Fruit fly (Drosophila melanogaster) whole organism, embryonic: ENCODE results near the gene CG31798.

Experiments used
- Adf1 ChIP-seq: fragments of 200-800 bp; sonication (Bioruptor generic); IDR thresholded peaks from 2 replicates; pipeline ENCODE4 v1.3.6; 2022; ENCODE audit warnings: missing biosample characterization, missing genetic modification characterization
- CG11085 ChIP-seq: fragments of 200-800 bp; sonication (Bioruptor generic); IDR thresholded peaks from 2 replicates; pipeline ENCODE4 v1.3.6; 2022; ENCODE audit warnings: missing biosample characterization, missing genetic modification characterization
- CG12299 ChIP-seq: fragments of 200-800 bp; sonication (Bioruptor generic); optimal IDR thresholded peaks from 2 replicates; lab custom pipeline; 2018; ENCODE audit warnings: missing biosample characterization, mild to moderate bottlenecking, missing genetic modification characterization
- CG12659 ChIP-seq: fragments of 200-800 bp; sonication (Bioruptor generic); optimal IDR thresholded peaks from 3 replicates; lab custom pipeline; 2017; ENCODE audit warnings: mild to moderate bottlenecking, missing biosample characterization, missing genetic modification reagents, missing genetic modification characterization
- CG13424 ChIP-seq: fragments of 200-800 bp; sonication (Bioruptor generic); optimal IDR thresholded peaks from 2 replicates; lab custom pipeline; 2019; ENCODE audit warnings: missing biosample characterization, mild to moderate bottlenecking, missing genetic modification characterization, moderate library complexity
- CG13624 ChIP-seq: fragments of 200-800 bp; sonication (Bioruptor generic); optimal IDR thresholded peaks from 2 replicates; lab custom pipeline; 2016; ENCODE audit warnings: missing biosample characterization, missing genetic modification characterization
- CG14860 ChIP-seq: fragments of 200-800 bp; sonication (Bioruptor generic); IDR thresholded peaks from 3 replicates; pipeline ENCODE4 v1.3.6; 2022; ENCODE audit warnings: missing biosample characterization, missing genetic modification characterization; ENCODE audit not compliant: partially characterized antibody
- CG15269 ChIP-seq: fragments of 200-800 bp; sonication (Bioruptor generic); optimal IDR thresholded peaks from 2 replicates; lab custom pipeline; 2018; ENCODE audit warnings: missing biosample characterization, mild to moderate bottlenecking, missing genetic modification characterization, moderate library complexity
- CG1603 ChIP-seq: fragments of 200-800 bp; sonication (Bioruptor generic); optimal IDR thresholded peaks from 2 replicates; lab custom pipeline; 2019; ENCODE audit warnings: missing biosample characterization, mild to moderate bottlenecking, missing genetic modification characterization, moderate library complexity
- CG16813 ChIP-seq: fragments of 200-800 bp; sonication (Bioruptor generic); IDR thresholded peaks from 3 replicates; pipeline ENCODE4 v1.3.6; 2022; ENCODE audit warnings: missing biosample characterization, missing genetic modification characterization; ENCODE audit not compliant: partially characterized antibody
- CG16863 ChIP-seq: fragments of 200-800 bp; sonication (Bioruptor generic); optimal IDR thresholded peaks from 3 replicates; lab custom pipeline; 2016; ENCODE audit warnings: missing biosample characterization, missing genetic modification characterization
- CG17802 ChIP-seq: fragments of 200-800 bp; sonication (Bioruptor generic); optimal IDR thresholded peaks from 2 replicates; lab custom pipeline; 2018; ENCODE audit warnings: missing biosample characterization, mild to moderate bottlenecking, missing genetic modification characterization, moderate library complexity
- CG2129 ChIP-seq: fragments of 200-800 bp; sonication (Bioruptor generic); IDR thresholded peaks from 2 replicates; pipeline ENCODE4 v1.3.6; 2022; ENCODE audit warnings: missing biosample characterization, missing genetic modification characterization; ENCODE audit not compliant: partially characterized antibody
- CG32772 ChIP-seq: fragments of 200-800 bp; sonication (Bioruptor generic); IDR thresholded peaks from 2 replicates; pipeline ENCODE4 v1.3.6; 2022; ENCODE audit warnings: missing biosample characterization, missing genetic modification characterization
- CG42726 ChIP-seq: fragments of 200-800 bp; sonication (Bioruptor generic); IDR thresholded peaks from 2 replicates; pipeline ENCODE4 v1.3.6; 2022; ENCODE audit warnings: missing biosample characterization, missing genetic modification characterization; ENCODE audit not compliant: partially characterized antibody
- CG6765 ChIP-seq: fragments of 200-800 bp; sonication (Bioruptor generic); optimal IDR thresholded peaks from 3 replicates; lab custom pipeline; 2017; ENCODE audit warnings: missing biosample characterization, mild to moderate bottlenecking, missing genetic modification characterization
- CG7963 ChIP-seq: fragments of 200-800 bp; sonication (Bioruptor generic); IDR thresholded peaks from 3 replicates; pipeline ENCODE4 v1.3.6; 2022; ENCODE audit warnings: missing biosample characterization, missing genetic modification characterization; ENCODE audit not compliant: partially characterized antibody
- CG8290 ChIP-seq, 3 experiments: fragments of 200-800 bp; sonication (Bioruptor generic); optimal IDR thresholded peaks; 2 replicates each; lab custom pipeline; 2016 to 2019; ENCODE audit warnings: missing biosample characterization in 3 of 3, missing genetic modification characterization in 3 of 3, mild to moderate bottlenecking in 2 of 3, moderate library complexity in 1 of 3
- CG9797 ChIP-seq: fragments of 200-800 bp; sonication (Bioruptor generic); optimal IDR thresholded peaks from 3 replicates; lab custom pipeline; 2018; ENCODE audit warnings: missing biosample characterization, mild to moderate bottlenecking, missing genetic modification characterization
- Dbx ChIP-seq: fragments of 200-800 bp; sonication (Bioruptor generic); IDR thresholded peaks from 3 replicates; pipeline ENCODE4 v1.3.6; 2022; ENCODE audit warnings: missing biosample characterization, missing genetic modification characterization
- Deaf1 ChIP-seq: fragments of 200-800 bp; optimal IDR thresholded peaks from 3 replicates; lab custom pipeline; 2019; ENCODE audit warnings: missing biosample characterization, mild to moderate bottlenecking, missing genetic modification characterization, moderate library complexity
- Dll ChIP-seq: fragments of 200-800 bp; sonication (Bioruptor generic); IDR thresholded peaks from 4 replicates; pipeline ENCODE4 v1.3.6; 2022; ENCODE audit warnings: missing biosample characterization, missing genetic modification characterization; ENCODE audit not compliant: partially characterized antibody
- Doc3 ChIP-seq: fragments of 200-800 bp; sonication (Bioruptor generic); IDR thresholded peaks from 3 replicates; pipeline ENCODE4 v1.3.6; 2022; ENCODE audit warnings: missing biosample characterization, missing genetic modification characterization; ENCODE audit not compliant: partially characterized antibody
- E2f2 ChIP-seq: fragments of 200-800 bp; sonication (Bioruptor generic); IDR thresholded peaks from 2 replicates; pipeline ENCODE4 v1.3.6; 2022; ENCODE audit warnings: missing biosample characterization, missing genetic modification characterization
- Eip74EF ChIP-seq, 2 experiments: fragments of 200-800 bp in 1 of 2; fragments of >200 bp in 1 of 2; sonication (Bioruptor generic) in 1 of 2; optimal IDR thresholded peaks; 2 replicates each; lab custom pipeline; 2017 to 2019; ENCODE audit warnings: missing biosample characterization in 2 of 2, missing genetic modification characterization in 2 of 2, mild to moderate bottlenecking in 1 of 2, moderate library complexity in 1 of 2
- Hr78 ChIP-seq, 2 experiments: fragments of 200-800 bp in 1 of 2; fragments of >200 bp in 1 of 2; sonication (Bioruptor generic) in 1 of 2; optimal IDR thresholded peaks; 2 replicates each; lab custom pipeline; 2017 to 2019; ENCODE audit warnings: missing biosample characterization in 2 of 2, missing genetic modification characterization in 2 of 2, mild to moderate bottlenecking in 1 of 2, moderate library complexity in 1 of 2
- MBD-R2 ChIP-seq: fragments of 200-800 bp; sonication (Bioruptor generic); IDR thresholded peaks from 2 replicates; pipeline ENCODE4 v1.3.6; 2022; ENCODE audit warnings: missing biosample characterization, missing genetic modification characterization
- YL-1 ChIP-seq: fragments of 200-800 bp; sonication (Bioruptor generic); optimal IDR thresholded peaks from 3 replicates; lab custom pipeline; 2017; ENCODE audit warnings: missing biosample characterization, mild to moderate bottlenecking, missing genetic modification characterization
- ato ChIP-seq: fragments of 200-800 bp; sonication (Bioruptor generic); IDR thresholded peaks from 2 replicates; pipeline ENCODE4 v1.3.6; 2022; ENCODE audit warnings: missing biosample characterization, missing genetic modification characterization; ENCODE audit not compliant: partially characterized antibody
- bbx ChIP-seq: fragments of 200-800 bp; sonication (Bioruptor generic); IDR thresholded peaks from 2 replicates; pipeline ENCODE4 v1.3.6; 2022; ENCODE audit warnings: missing biosample characterization, missing genetic modification characterization; ENCODE audit not compliant: partially characterized antibody
- chm ChIP-seq: fragments of 200-800 bp; sonication (Bioruptor generic); IDR thresholded peaks from 2 replicates; pipeline ENCODE4 v1.3.6; 2022; ENCODE audit warnings: missing biosample characterization, missing genetic modification characterization
- gfzf ChIP-seq: fragments of 200-800 bp; sonication (Bioruptor generic); optimal IDR thresholded peaks from 2 replicates; lab custom pipeline; 2016; ENCODE audit warnings: missing biosample characterization, mild to moderate bottlenecking, missing genetic modification characterization, moderate library complexity
- gsb-n ChIP-seq: fragments of 200-800 bp; sonication (Bioruptor generic); optimal IDR thresholded peaks from 3 replicates; lab custom pipeline; 2018; ENCODE audit warnings: missing biosample characterization, mild to moderate bottlenecking, missing genetic modification characterization
- hb ChIP-seq: fragments of 200-800 bp; sonication (Bioruptor generic); IDR thresholded peaks from 3 replicates; pipeline ENCODE4 v1.3.6; 2022; ENCODE audit warnings: missing biosample characterization, missing genetic modification characterization; ENCODE audit not compliant: partially characterized antibody
- hbn ChIP-seq: fragments of 200-800 bp; sonication (Bioruptor generic); IDR thresholded peaks from 2 replicates; pipeline ENCODE4 v1.3.6; 2022; ENCODE audit warnings: missing biosample characterization, missing genetic modification characterization; ENCODE audit not compliant: partially characterized antibody
- insv ChIP-seq, 2 experiments: fragments of 200-800 bp; sonication (Bioruptor generic); optimal IDR thresholded peaks; 3 replicates each; lab custom pipeline; 2016 to 2018; ENCODE audit warnings: missing biosample characterization in 2 of 2, missing genetic modification characterization in 2 of 2
- klu ChIP-seq: fragments of 200-800 bp; sonication (Bioruptor generic); IDR thresholded peaks from 2 replicates; pipeline ENCODE4 v1.3.6; 2022; ENCODE audit warnings: missing biosample characterization, missing genetic modification characterization
- lab ChIP-seq: fragments of 200-800 bp; sonication (Bioruptor generic); optimal IDR thresholded peaks from 3 replicates; lab custom pipeline; 2017; ENCODE audit warnings: missing biosample characterization, missing genetic modification characterization, mild to moderate bottlenecking, moderate library complexity, missing genetic modification reagents
- nom ChIP-seq: fragments of 200-800 bp; sonication (Bioruptor generic); optimal IDR thresholded peaks from 2 replicates; lab custom pipeline; 2017; ENCODE audit warnings: missing biosample characterization, missing genetic modification characterization, mild to moderate bottlenecking, moderate library complexity, missing genetic modification reagents
- pros ChIP-seq: fragments of 200-800 bp; sonication (Bioruptor generic); optimal IDR thresholded peaks from 3 replicates; lab custom pipeline; 2019; ENCODE audit warnings: missing biosample characterization, mild to moderate bottlenecking, missing genetic modification characterization, moderate library complexity
- sima ChIP-seq: fragments of 200-800 bp; sonication (Bioruptor generic); optimal IDR thresholded peaks from 2 replicates; lab custom pipeline; 2016; ENCODE audit warnings: missing biosample characterization, missing genetic modification characterization
- sna ChIP-seq: fragments of 200-800 bp; sonication (Bioruptor generic); IDR thresholded peaks from 2 replicates; pipeline ENCODE4 v1.3.6; 2022; ENCODE audit warnings: missing biosample characterization, missing genetic modification characterization; ENCODE audit not compliant: partially characterized antibody
- unc-4 ChIP-seq: fragments of 200-800 bp; sonication (Bioruptor generic); IDR thresholded peaks from 2 replicates; pipeline ENCODE4 v1.3.6; 2022; ENCODE audit warnings: missing biosample characterization, missing genetic modification characterization; ENCODE audit not compliant: partially characterized antibody
- usp ChIP-seq: fragments of >200 bp; optimal IDR thresholded peaks from 2 replicates; lab custom pipeline; 2017; ENCODE audit warnings: missing biosample characterization, missing genetic modification characterization
- vfl ChIP-seq: fragments of 200-800 bp; sonication (Bioruptor generic); optimal IDR thresholded peaks from 2 replicates; lab custom pipeline; 2016; ENCODE audit warnings: missing biosample characterization, missing genetic modification characterization
- vvl ChIP-seq: fragments of 200-800 bp; sonication (Bioruptor generic); IDR thresholded peaks from 2 replicates; pipeline ENCODE4 v1.3.6; 2022; ENCODE audit warnings: missing biosample characterization, missing genetic modification characterization
- zen2 ChIP-seq: fragments of 200-800 bp; sonication (Bioruptor generic); IDR thresholded peaks from 3 replicates; pipeline ENCODE4 v1.3.6; 2022; ENCODE audit warnings: missing biosample characterization, missing genetic modification characterization; ENCODE audit not compliant: partially characterized antibody

CG31798 gene

DNA sequence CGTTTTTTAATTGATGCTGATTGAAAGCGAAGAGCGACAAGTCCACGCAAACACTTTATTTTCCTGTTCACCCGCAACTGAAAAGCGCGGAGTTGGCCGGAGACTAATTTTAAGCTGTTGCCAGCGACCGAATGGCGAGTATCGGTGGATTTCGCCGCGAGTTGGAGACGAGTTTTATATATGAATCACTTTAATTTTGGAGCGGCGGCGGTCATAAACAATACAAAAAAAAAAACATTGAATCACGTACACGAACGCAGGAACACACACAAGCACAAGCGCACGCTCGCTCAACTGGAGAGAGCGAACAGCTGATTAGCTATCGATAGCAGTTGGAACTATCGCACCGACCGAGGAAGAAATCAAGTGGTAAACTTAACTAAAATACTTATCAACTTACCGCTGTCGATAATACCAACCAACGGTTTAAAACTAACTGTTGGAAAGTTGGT is 32.4 kb downstream of the CG31798 start, which contains the start of gene Pax (continued):
- TF ChIP-seq vvl (GFP tag; lab: Robert Waterston, UW): peak; percentile 15; the same call in 1 of the 2 replicates
- peak; percentile 94 for TF ChIP-seq zen2 (GFP tag; lab: Robert Waterston, UW)
- TF ChIP-seq vfl: no peak
- no peak for TF ChIP-seq CG15269
- no peak for TF ChIP-seq CG11085 (GFP tag; lab: Robert Waterston, UW)
- no peak for TF ChIP-seq CG12299 (tag; lab: Kevin White, UChicago)
- TF ChIP-seq ato (GFP tag; lab: Robert Waterston, UW): peak; percentile 92
- TF ChIP-seq CG13624 (GFP tag; lab: Kevin White, UChicago): no peak
- TF ChIP-seq Dbx (GFP tag; lab: Robert Waterston, UW): 0 out of 3 replicates have a peak, but pooled peaks have one; percentile 18
- TF ChIP-seq pros (GFP tag; lab: Kevin White, UChicago): peak; percentile 19
- no peak; the same call in 1 of the 2 replicates for TF ChIP-seq Adf1 (GFP tag; lab: Robert Waterston, UW)
- TF ChIP-seq hbn (GFP tag; lab: Robert Waterston, UW): peak; percentile 98
- TF ChIP-seq CG13424 (tag; lab: Kevin White, UChicago): no peak
- no peak for TF ChIP-seq Eip74EF (GFP tag; optimal IDR thresholded peaks at IDR 0.05; lab: Kevin White, UChicago)
- no peak for TF ChIP-seq CG6765 (GFP tag; lab: Kevin White, UChicago)
- peak; percentile 89 for TF ChIP-seq hb (GFP tag; lab: Robert Waterston, UW)
- peak; percentile 90 for TF ChIP-seq CG7963
- TF ChIP-seq nom (GFP tag; lab: Kevin White, UChicago): peak; percentile 91
- TF ChIP-seq klu (GFP tag; lab: Robert Waterston, UW): no peak
- TF ChIP-seq lab (GFP tag; lab: Kevin White, UChicago): no peak
- peak; percentile 34; the same call in 1 of the 2 replicates for TF ChIP-seq chm
- TF ChIP-seq CG16813 (GFP tag; lab: Robert Waterston, UW): peak; percentile 90
- peak; percentile 92 for TF ChIP-seq sna (GFP tag; lab: Robert Waterston, UW)
- TF ChIP-seq CG9797 (GFP tag; lab: Kevin White, UChicago): peak; percentile 41
- TF ChIP-seq CG2129 (GFP tag; lab: Robert Waterston, UW): peak; percentile 86
- peak; percentile 75 for TF ChIP-seq CG32772 (GFP tag; lab: Robert Waterston, UW)
- peak; percentile 95 for TF ChIP-seq bbx (GFP tag; lab: Robert Waterston, UW)
- TF ChIP-seq Doc3 (GFP tag; lab: Robert Waterston, UW): peak; percentile 95
- peak; percentile 67 for TF ChIP-seq CG1603 (tag; lab: Kevin White, UChicago)
- TF ChIP-seq CG14860 (GFP tag; lab: Robert Waterston, UW): peak; percentile 85
- no peak for TF ChIP-seq CG17802 (tag; lab: Kevin White, UChicago)
- TF ChIP-seq E2f2 (GFP tag; lab: Robert Waterston, UW): peak; percentile 76
- no peak for TF ChIP-seq Deaf1 (tag; lab: Kevin White, UChicago)
- no peak for TF ChIP-seq usp (GFP tag; lab: Kevin White, UChicago)
- peak; percentile 60 for TF ChIP-seq CG12659
- TF ChIP-seq unc-4 (GFP tag; lab: Robert Waterston, UW): peak; percentile 96
- no peak for TF ChIP-seq CG16863 (GFP tag; lab: Kevin White, UChicago)
- TF ChIP-seq sima (GFP tag; lab: Kevin White, UChicago): no peak
- no peak for TF ChIP-seq Hr78 (GFP tag; optimal IDR thresholded peaks at IDR 0.05; lab: Kevin White, UChicago)
- no peak for TF ChIP-seq gsb-n (tag; lab: Kevin White, UChicago)
- peak; percentile 25 for TF ChIP-seq YL-1 (GFP tag; lab: Kevin White, UChicago)
- TF ChIP-seq CG42726 (GFP tag; lab: Robert Waterston, UW): peak; percentile 98
- TF ChIP-seq gfzf (GFP tag; lab: Kevin White, UChicago): peak; percentile 62
- TF ChIP-seq insv (GFP tag; optimal IDR thresholded peaks at IDR 0.05; lab: Kevin White, UChicago): peak; percentile 6 to 82
- no peak for TF ChIP-seq CG8290 (GFP tag; optimal IDR thresholded peaks at IDR 0.05; lab: Kevin White, UChicago)
- peak in 1 of 2 experiments; percentile 56 for TF ChIP-seq CG8290 (tag; optimal IDR thresholded peaks at IDR 0.05; lab: Kevin White, UChicago)
- TF ChIP-seq Dll (GFP tag; lab: Robert Waterston, UW): peak; percentile 99
- peak; percentile 72 for TF ChIP-seq MBD-R2
